Fruit fly (Drosophila melanogaster): Measurements from ENCODE around the gene CG12605.

CG12605 gene

DNA sequence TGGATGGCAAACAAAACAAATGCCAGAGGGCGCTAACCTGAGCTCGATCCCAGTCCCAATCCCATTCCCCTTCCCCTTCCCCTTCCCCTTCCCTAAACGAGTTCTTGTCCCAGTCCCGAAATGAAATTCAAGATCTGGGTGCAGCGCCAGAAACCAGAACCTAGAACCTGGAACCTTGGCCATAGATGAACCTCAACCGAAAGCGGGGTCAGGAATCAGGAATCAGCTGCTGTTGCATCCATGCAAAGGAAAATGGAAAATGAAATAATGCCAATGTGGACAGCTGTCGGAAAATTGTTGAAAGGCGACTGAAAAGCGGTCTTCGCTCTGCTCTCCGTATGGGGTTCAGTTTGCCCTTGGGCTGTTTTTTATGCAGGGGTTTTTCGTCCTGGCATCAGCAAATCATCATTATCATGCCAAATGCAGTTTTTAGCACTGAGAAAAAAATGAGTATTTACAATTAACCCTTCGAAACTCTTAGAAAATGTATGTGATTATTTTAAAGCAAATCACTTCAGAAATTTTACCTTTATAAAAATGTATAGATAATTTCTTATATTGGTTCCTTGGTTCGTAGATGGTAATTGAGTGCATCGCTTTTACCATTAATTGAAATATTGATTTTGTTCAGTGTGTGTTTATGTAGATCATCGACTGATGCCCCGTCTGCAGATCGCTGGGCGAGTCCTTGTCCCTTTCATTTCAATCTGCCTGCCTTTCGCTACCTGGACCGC lies 13.2 kb upstream of the CG12605 start (continued):
- TF ChIP-seq CG7372 (GFP tag; IDR thresholded peaks at IDR 0.05) (no peak), CG6683 (GFP tag; optimal IDR thresholded peaks at IDR 0.05) (no peak), ci (GFP tag; IDR thresholded peaks at IDR 0.05) (no peak), tll (GFP tag; optimal IDR thresholded peaks at IDR 0.05) (peak in 1 of 2 experiments; percentile 54), ATbp (GFP tag; optimal IDR thresholded peaks at IDR 0.05) (no peak), sug (tag; optimal IDR thresholded peaks at IDR 0.05) (no peak), abd-A (tag; optimal IDR thresholded peaks at IDR 0.05) (no peak), ash1 (GFP tag; optimal IDR thresholded peaks at IDR 0.05) (no peak), jumu (GFP tag; optimal IDR thresholded peaks at IDR 0.05) (no peak), CG2678 (tag; optimal IDR thresholded peaks at IDR 0.05) (peak; percentile 11), sim (GFP tag; IDR thresholded peaks at IDR 0.05) (no peak), Sry-δ (GFP tag; optimal IDR thresholded peaks at IDR 0.05) (no peak), CG1024 (GFP tag; IDR thresholded peaks at IDR 0.05) (no peak), CG12391 (tag; optimal IDR thresholded peaks at IDR 0.05) (peak; percentile 64), zfh1 (GFP tag; IDR thresholded peaks at IDR 0.05) (0 out of 3 replicates have a peak, but pooled peaks have one; percentile 20), dati (GFP tag; IDR thresholded peaks at IDR 0.05) (no peak), Antp (GFP tag; optimal IDR thresholded peaks at IDR 0.05) (no peak), twi (tag; optimal IDR thresholded peaks at IDR 0.05) (peak; percentile 2), CG12071 (GFP tag; optimal IDR thresholded peaks at IDR 0.05) (no peak), CG2129 (GFP tag; IDR thresholded peaks at IDR 0.05; ENCODE audit: partially characterized antibody) (no peak), CoRest (tag; optimal IDR thresholded peaks at IDR 0.05) (peak; percentile 8), Camta (GFP tag; optimal IDR thresholded peaks at IDR 0.05) (no peak), CG5180 (GFP tag; optimal IDR thresholded peaks at IDR 0.05) (no peak), chif (GFP tag; optimal IDR thresholded peaks at IDR 0.05) (peak in 1 of 2 experiments; percentile 56), CG11723 (GFP tag; optimal IDR thresholded peaks at IDR 0.05) (no peak), zf30C (GFP tag; optimal IDR thresholded peaks at IDR 0.05) (peak; percentile 93), CG34224 (GFP tag; IDR thresholded peaks at IDR 0.05; ENCODE audit: partially characterized antibody) (no peak), CG2202 (tag; optimal IDR thresholded peaks at IDR 0.05) (peak; percentile 38), Fer3 (tag; optimal IDR thresholded peaks at IDR 0.05) (no peak), gfzf (GFP tag; optimal IDR thresholded peaks at IDR 0.05) (no peak), CG11504 (tag; optimal IDR thresholded peaks at IDR 0.05) (peak; percentile 10), Opbp (GFP tag; IDR thresholded peaks at IDR 0.05; ENCODE audit: partially characterized antibody) (no peak), ara (GFP tag; IDR thresholded peaks at IDR 0.05) (peak; percentile 53; the same call in 1 of the 2 replicates), Dad (GFP tag; optimal IDR thresholded peaks at IDR 0.05) (no peak), CG7928 (GFP tag; optimal IDR thresholded peaks at IDR 0.05) (no peak), cwo (GFP tag; optimal IDR thresholded peaks at IDR 0.05) (no peak), CG15269 (tag; optimal IDR thresholded peaks at IDR 0.05) (no peak), CG18262 (tag; optimal IDR thresholded peaks at IDR 0.05) (peak; percentile 78), bbx (GFP tag; IDR thresholded peaks at IDR 0.05; ENCODE audit: partially characterized antibody) (no peak), Sry-β (GFP tag; optimal IDR thresholded peaks at IDR 0.05) (no peak), chinmo (GFP tag; IDR thresholded peaks at IDR 0.05; ENCODE audit: partially characterized antibody) (no peak), CG11695 (GFP tag; IDR thresholded peaks at IDR 0.05) (no peak), CG4617 (GFP tag; optimal IDR thresholded peaks at IDR 0.05; ENCODE audit: borderline replicate concordance) (no peak), nerfin-2 (GFP tag; IDR thresholded peaks at IDR 0.05; ENCODE audit: partially characterized antibody) (no peak), exex (tag; optimal IDR thresholded peaks at IDR 0.05) (no peak), CG17361 (GFP tag; IDR thresholded peaks at IDR 0.05) (peak; percentile 54; the same call in 2 of the 3 replicates), CG2199 (GFP tag; IDR thresholded peaks at IDR 0.05) (no peak), salm (tag; optimal IDR thresholded peaks at IDR 0.05) (no peak)
